Worm (Caenorhabditis elegans) whole organism, L1 larva: ENCODE data around the gene Y67D8B.2.

Experiments
- aly-2 ChIP-seq: fragments of 150-350 bp; optimal IDR thresholded peaks from 2 replicates; lab custom pipeline; 2014; ENCODE audit warnings: missing biosample characterization, missing genetic modification characterization
- egl-27 ChIP-seq, 2 experiments: fragments of 150-350 bp in 1 of 2; sonication (generic microtip); optimal IDR thresholded peaks; 3 replicates each; lab custom pipeline; 2017 to 2018; ENCODE audit warnings: missing biosample characterization in 2 of 2, missing genetic modification characterization in 2 of 2, missing genetic modification reagents in 2 of 2
- fos-1 ChIP-seq: fragments of 150-350 bp; optimal IDR thresholded peaks from 2 replicates; lab custom pipeline; 2014; ENCODE audit warnings: missing biosample characterization, missing genetic modification characterization
- nhr-12 ChIP-seq: sonication (generic microtip); optimal IDR thresholded peaks from 2 replicates; lab custom pipeline; 2017; ENCODE audit warnings: missing biosample characterization, missing genetic modification characterization
- nhr-28 ChIP-seq: fragments of 150-350 bp; optimal IDR thresholded peaks from 2 replicates; lab custom pipeline; 2014; ENCODE audit warnings: missing biosample characterization, missing genetic modification characterization
- nhr-85 ChIP-seq: sonication (generic microtip); peaks from one replicate; lab custom pipeline; 2016; ENCODE audit warnings: missing genetic modification characterization, inconsistent platforms, missing compliant biosample characterization
- pqm-1 ChIP-seq: sonication (generic microtip); optimal IDR thresholded peaks from 3 replicates; lab custom pipeline; 2017; ENCODE audit warnings: missing biosample characterization, missing genetic modification characterization
- sptf-1 ChIP-seq: fragments of 150-350 bp; optimal IDR thresholded peaks from 2 replicates; lab custom pipeline; 2014; ENCODE audit warnings: missing biosample characterization, missing genetic modification characterization
- tbx-2 ChIP-seq: sonication (generic microtip); optimal IDR thresholded peaks from 2 replicates; lab custom pipeline; 2016; ENCODE audit warnings: missing genetic modification characterization, missing compliant biosample characterization
- unc-130 ChIP-seq: fragments of 150-350 bp; optimal IDR thresholded peaks from 2 replicates; lab custom pipeline; 2017; ENCODE audit warnings: missing biosample characterization, missing genetic modification characterization, inconsistent platforms
- xbp-1 ChIP-seq: sonication (generic microtip); optimal IDR thresholded peaks from 2 replicates; lab custom pipeline; 2016; ENCODE audit warnings: missing genetic modification characterization, missing compliant biosample characterization

ce11 chrIV:3158175-3158574, 33.2 kb downstream of the Y67D8B.2 start:
- no peak for TF ChIP-seq unc-130
- no peak for TF ChIP-seq nhr-12
- no peak for TF ChIP-seq tbx-2 (tag; lab: Kevin White, UChicago)
- TF ChIP-seq nhr-85 (tag; lab: Kevin White, UChicago), result no peak
- TF ChIP-seq egl-27 (tag; optimal IDR thresholded peaks at IDR 0.05; lab: Kevin White, UChicago), result no peak
- TF ChIP-seq fos-1 (tag; lab: Kevin White, UChicago), result no peak
- TF ChIP-seq nhr-28 (tag; lab: Kevin White, UChicago), result no peak
- peak; percentile 85 for TF ChIP-seq pqm-1 (tag; lab: Kevin White, UChicago)
- TF ChIP-seq sptf-1 (tag; lab: Kevin White, UChicago), result no peak
- no peak for TF ChIP-seq xbp-1 (tag; lab: Kevin White, UChicago)
- TF ChIP-seq aly-2 (tag; lab: Kevin White, UChicago), result no peak
